Fruit fly (Drosophila melanogaster) whole organism, embryonic: Measurements from ENCODE around the gene mEFTs.
A peak's percentile ranks its signal among the peaks of the same experiment; 100 is the strongest.

Experiments
- Adf1 ChIP-seq: fragments of 200-800 bp; sonication (Bioruptor generic); IDR thresholded peaks from 2 replicates; pipeline ENCODE4 v1.3.6; 2022; ENCODE audit warnings: missing biosample characterization, missing genetic modification characterization
- CG10321 ChIP-seq: fragments of 200-800 bp; sonication (Bioruptor generic); IDR thresholded peaks from 2 replicates; pipeline ENCODE4 v1.3.6; 2022; ENCODE audit warnings: missing biosample characterization, missing genetic modification characterization
- CG10654 ChIP-seq: fragments of 200-800 bp; sonication (Bioruptor generic); optimal IDR thresholded peaks from 2 replicates; lab custom pipeline; 2016; ENCODE audit warnings: missing biosample characterization, missing genetic modification characterization
- CG10979 ChIP-seq: fragments of 200-800 bp; sonication (Bioruptor generic); optimal IDR thresholded peaks from 2 replicates; lab custom pipeline; 2018; ENCODE audit warnings: missing biosample characterization, mild to moderate bottlenecking, missing genetic modification characterization, moderate library complexity
- CG11093 ChIP-seq: fragments of 200-800 bp; sonication (Bioruptor generic); IDR thresholded peaks from 3 replicates; pipeline ENCODE4 v1.3.6; 2022; ENCODE audit warnings: missing biosample characterization, missing genetic modification characterization
- CG11247 ChIP-seq: fragments of 200-800 bp; sonication (Bioruptor generic); IDR thresholded peaks from 2 replicates; pipeline ENCODE4 v1.3.6; 2022; ENCODE audit warnings: missing biosample characterization, missing genetic modification characterization
- CG11696 ChIP-seq: fragments of 200-800 bp; sonication (Bioruptor generic); IDR thresholded peaks from 2 replicates; pipeline ENCODE4 v1.3.6; 2022; ENCODE audit warnings: missing biosample characterization, missing genetic modification characterization
- CG11723 ChIP-seq: fragments of 200-800 bp; sonication (Bioruptor generic); optimal IDR thresholded peaks from 2 replicates; lab custom pipeline; 2017; ENCODE audit warnings: missing biosample characterization, mild to moderate bottlenecking, missing genetic modification characterization
- CG12769 ChIP-seq: fragments of 200-800 bp; sonication (Bioruptor generic); optimal IDR thresholded peaks from 2 replicates; lab custom pipeline; 2019; ENCODE audit warnings: missing biosample characterization, mild to moderate bottlenecking, missing genetic modification characterization, moderate library complexity
- CG13624 ChIP-seq: fragments of 200-800 bp; sonication (Bioruptor generic); optimal IDR thresholded peaks from 2 replicates; lab custom pipeline; 2016; ENCODE audit warnings: missing biosample characterization, missing genetic modification characterization
- CG15073 ChIP-seq: fragments of 200-800 bp; sonication (Bioruptor generic); optimal IDR thresholded peaks from 2 replicates; lab custom pipeline; 2016; ENCODE audit warnings: missing biosample characterization, missing genetic modification characterization
- CG1603 ChIP-seq: fragments of 200-800 bp; sonication (Bioruptor generic); optimal IDR thresholded peaks from 2 replicates; lab custom pipeline; 2019; ENCODE audit warnings: missing biosample characterization, mild to moderate bottlenecking, missing genetic modification characterization, moderate library complexity
- CG16779 ChIP-seq: fragments of 200-800 bp; sonication (Bioruptor generic); IDR thresholded peaks from 2 replicates; pipeline ENCODE4 v1.3.6; 2022; ENCODE audit warnings: missing biosample characterization, missing genetic modification characterization
- CG17361 ChIP-seq: fragments of 200-800 bp; sonication (Bioruptor generic); IDR thresholded peaks from 3 replicates; pipeline ENCODE4 v1.3.6; 2022; ENCODE audit warnings: missing biosample characterization, missing genetic modification characterization
- CG17612 ChIP-seq: fragments of 200-800 bp; sonication (Bioruptor generic); IDR thresholded peaks from 2 replicates; pipeline ENCODE4 v1.3.6; 2022; ENCODE audit warnings: missing biosample characterization, missing genetic modification characterization
- CG17829 ChIP-seq: fragments of 200-800 bp; optimal IDR thresholded peaks from 2 replicates; lab custom pipeline; 2019; ENCODE audit warnings: missing biosample characterization, mild to moderate bottlenecking, missing genetic modification characterization, moderate library complexity
- CG4730 ChIP-seq: fragments of 200-800 bp; sonication (Bioruptor generic); IDR thresholded peaks from 2 replicates; pipeline ENCODE4 v1.3.6; 2022; ENCODE audit warnings: missing biosample characterization, missing genetic modification characterization
- CG8281 ChIP-seq: fragments of 200-800 bp; sonication (Bioruptor generic); optimal IDR thresholded peaks from 2 replicates; lab custom pipeline; 2018; ENCODE audit warnings: missing biosample characterization, mild to moderate bottlenecking, missing genetic modification characterization, moderate library complexity
- CG8924 ChIP-seq: fragments of 200-800 bp; optimal IDR thresholded peaks from 3 replicates; lab custom pipeline; 2019; ENCODE audit warnings: missing biosample characterization, mild to moderate bottlenecking, missing genetic modification characterization, moderate library complexity
- CG9817 ChIP-seq: fragments of 200-800 bp; sonication (Bioruptor generic); optimal IDR thresholded peaks from 2 replicates; lab custom pipeline; 2018; ENCODE audit warnings: missing biosample characterization, mild to moderate bottlenecking, missing genetic modification characterization, moderate library complexity
- CrebB ChIP-seq: fragments of 200-800 bp; sonication (Bioruptor generic); optimal IDR thresholded peaks from 3 replicates; lab custom pipeline; 2018; ENCODE audit warnings: missing biosample characterization, mild to moderate bottlenecking, missing genetic modification characterization
- Dad ChIP-seq: fragments of 200-800 bp; sonication (Bioruptor generic); optimal IDR thresholded peaks from 3 replicates; lab custom pipeline; 2016; ENCODE audit warnings: missing biosample characterization, missing genetic modification characterization
- Dp ChIP-seq: fragments of 200-800 bp; sonication (Bioruptor generic); optimal IDR thresholded peaks from 2 replicates; lab custom pipeline; 2018; ENCODE audit warnings: missing biosample characterization, mild to moderate bottlenecking, missing genetic modification characterization, moderate library complexity
- ERR ChIP-seq: fragments of 200-800 bp; sonication (Bioruptor generic); optimal IDR thresholded peaks from 2 replicates; lab custom pipeline; 2016; ENCODE audit warnings: missing biosample characterization, missing genetic modification characterization
- HmgD ChIP-seq: fragments of 200-800 bp; sonication (Bioruptor generic); optimal IDR thresholded peaks from 3 replicates; lab custom pipeline; 2016; ENCODE audit warnings: missing biosample characterization, missing genetic modification characterization
- Hr51 ChIP-seq, 2 experiments: fragments of 200-800 bp; sonication (Bioruptor generic); optimal IDR thresholded peaks; 2 replicates in 1 of 2; 3 replicates in 1 of 2; lab custom pipeline; 2016 to 2018; ENCODE audit warnings: missing biosample characterization in 2 of 2, missing genetic modification characterization in 2 of 2, mild to moderate bottlenecking in 1 of 2, moderate library complexity in 1 of 2
- MTF-1 ChIP-seq: fragments of 200-800 bp; sonication (Bioruptor generic); optimal IDR thresholded peaks from 2 replicates; lab custom pipeline; 2018; ENCODE audit warnings: missing biosample characterization, mild to moderate bottlenecking, missing genetic modification characterization, borderline replicate concordance
- Myb ChIP-seq: fragments of 200-800 bp; sonication (Bioruptor generic); optimal IDR thresholded peaks from 2 replicates; lab custom pipeline; 2016; ENCODE audit warnings: missing biosample characterization, missing genetic modification characterization
- NC2β ChIP-seq: fragments of 200-800 bp; sonication (Bioruptor generic); optimal IDR thresholded peaks from 2 replicates; lab custom pipeline; 2016; ENCODE audit warnings: missing biosample characterization, missing genetic modification characterization
- Spps ChIP-seq: fragments of 200-800 bp; sonication (Bioruptor generic); optimal IDR thresholded peaks from 2 replicates; lab custom pipeline; 2018; ENCODE audit warnings: missing biosample characterization, mild to moderate bottlenecking, missing genetic modification characterization
- Usf ChIP-seq: fragments of 200-800 bp; sonication (Bioruptor generic); optimal IDR thresholded peaks from 2 replicates; lab custom pipeline; 2017; ENCODE audit warnings: missing genotype, missing biosample characterization, missing genetic modification characterization
- bab2 ChIP-seq: fragments of 200-800 bp; sonication (Bioruptor generic); optimal IDR thresholded peaks from 2 replicates; lab custom pipeline; 2016; ENCODE audit warnings: missing biosample characterization, missing genetic modification characterization
- cad ChIP-seq: fragments of >200 bp; optimal IDR thresholded peaks from 2 replicates; lab custom pipeline; 2017; ENCODE audit warnings: missing biosample characterization, missing genetic modification characterization
- cas ChIP-seq: fragments of 200-800 bp; sonication (Bioruptor generic); IDR thresholded peaks from 2 replicates; pipeline ENCODE4 v1.3.6; 2022; ENCODE audit warnings: missing biosample characterization, missing genetic modification characterization
- crc ChIP-seq: fragments of 200-800 bp; sonication (Bioruptor generic); optimal IDR thresholded peaks from 2 replicates; lab custom pipeline; 2016; ENCODE audit warnings: missing biosample characterization, missing genetic modification characterization
- dmrt99B ChIP-seq: fragments of 200-800 bp; sonication (Bioruptor generic); optimal IDR thresholded peaks from 2 replicates; lab custom pipeline; 2018; ENCODE audit warnings: missing biosample characterization, mild to moderate bottlenecking, missing genetic modification characterization, moderate library complexity
- en ChIP-seq: fragments of 200-800 bp; sonication (Bioruptor generic); optimal IDR thresholded peaks from 2 replicates; lab custom pipeline; 2016; ENCODE audit warnings: missing biosample characterization, missing genetic modification characterization
- fd102C ChIP-seq: fragments of 200-800 bp; sonication (Bioruptor generic); optimal IDR thresholded peaks from 2 replicates; lab custom pipeline; 2018; ENCODE audit warnings: missing biosample characterization, mild to moderate bottlenecking, missing genetic modification characterization, moderate library complexity
- h ChIP-seq: fragments of >200 bp; optimal IDR thresholded peaks from 2 replicates; lab custom pipeline; 2017
- lmd ChIP-seq: fragments of 200-800 bp; sonication (Bioruptor generic); IDR thresholded peaks from 2 replicates; pipeline ENCODE4 v1.3.6; 2022; ENCODE audit warnings: missing biosample characterization, missing genetic modification characterization
- mirr ChIP-seq: fragments of 200-800 bp; sonication (Bioruptor generic); optimal IDR thresholded peaks from 3 replicates; lab custom pipeline; 2018; ENCODE audit warnings: missing biosample characterization, mild to moderate bottlenecking, missing genetic modification characterization
- nau ChIP-seq: fragments of 200-800 bp; sonication (Bioruptor generic); optimal IDR thresholded peaks from 3 replicates; lab custom pipeline; 2017; ENCODE audit warnings: missing biosample characterization, mild to moderate bottlenecking, missing genetic modification characterization, missing genetic modification reagents
- onecut ChIP-seq: fragments of 200-800 bp; sonication (Bioruptor generic); IDR thresholded peaks from 2 replicates; pipeline ENCODE4 v1.3.6; 2022; ENCODE audit warnings: missing biosample characterization, missing genetic modification characterization
- sens-2 ChIP-seq: fragments of 200-800 bp; sonication (Bioruptor generic); IDR thresholded peaks from 2 replicates; pipeline ENCODE4 v1.3.6; 2022; ENCODE audit warnings: missing biosample characterization, missing genetic modification characterization
- sima ChIP-seq: fragments of 200-800 bp; sonication (Bioruptor generic); optimal IDR thresholded peaks from 2 replicates; lab custom pipeline; 2016; ENCODE audit warnings: missing biosample characterization, missing genetic modification characterization
- tio ChIP-seq: fragments of 200-800 bp; sonication (Bioruptor generic); optimal IDR thresholded peaks from 2 replicates; lab custom pipeline; 2017; ENCODE audit warnings: missing biosample characterization, missing genetic modification characterization, inconsistent platforms
- ttk ChIP-seq: fragments of 200-800 bp; sonication (Bioruptor generic); IDR thresholded peaks from 2 replicates; pipeline ENCODE4 v2.1.2; 2022; ENCODE audit warnings: missing biosample characterization, missing genetic modification characterization
- unc-4 ChIP-seq: fragments of 200-800 bp; sonication (Bioruptor generic); IDR thresholded peaks from 2 replicates; pipeline ENCODE4 v1.3.6; 2022; ENCODE audit warnings: missing biosample characterization, missing genetic modification characterization; ENCODE audit not compliant: partially characterized antibody
- unpg ChIP-seq: fragments of 200-800 bp; sonication (Bioruptor generic); optimal IDR thresholded peaks from 3 replicates; lab custom pipeline; 2018; ENCODE audit warnings: missing biosample characterization, mild to moderate bottlenecking, missing genetic modification characterization, moderate library complexity
- zf30C ChIP-seq: fragments of 200-800 bp; sonication (Bioruptor generic); optimal IDR thresholded peaks from 3 replicates; lab custom pipeline; 2018; ENCODE audit warnings: missing biosample characterization, mild to moderate bottlenecking, missing genetic modification characterization
- zfh2 ChIP-seq: fragments of 200-800 bp; sonication (Bioruptor generic); optimal IDR thresholded peaks from 2 replicates; lab custom pipeline; 2016; ENCODE audit warnings: missing biosample characterization, missing genetic modification characterization

The mEFTs gene

dm6 chr2L:17514090-17514715, 13.3 kb upstream of the mEFTs start (continued):
- TF ChIP-seq cas (GFP tag; lab: Robert Waterston, UW) (no peak), lmd (GFP tag; lab: Robert Waterston, UW) (peak; percentile 87), nau (GFP tag; lab: Kevin White, UChicago) (peak; percentile 68), mirr (GFP tag; lab: Kevin White, UChicago) (peak; percentile 50), sens-2 (GFP tag; lab: Robert Waterston, UW) (peak; percentile 79), CG10979 (tag; lab: Kevin White, UChicago) (peak; percentile 95), CG10654 (GFP tag; lab: Kevin White, UChicago) (peak; percentile 76), cad (GFP tag; lab: Kevin White, UChicago) (no peak), CG17612 (GFP tag; lab: Robert Waterston, UW) (peak; percentile 38), h (lab: Kevin White, UChicago) (no peak), Adf1 (GFP tag; lab: Robert Waterston, UW) (peak; percentile 44; the same call in 1 of the 2 replicates), CG12769 (tag; lab: Kevin White, UChicago) (no peak), CG13624 (GFP tag; lab: Kevin White, UChicago) (no peak), CG8924 (peak; percentile 93), Spps (tag; lab: Kevin White, UChicago) (peak; percentile 85), fd102C (GFP tag; lab: Kevin White, UChicago) (peak; percentile 42), sima (GFP tag; lab: Kevin White, UChicago) (peak; percentile 35), CG17361 (peak; percentile 92), CG1603 (tag; lab: Kevin White, UChicago) (peak; percentile 48), CG9817 (peak; percentile 85), ERR (GFP tag; lab: Kevin White, UChicago) (peak; percentile 72), unpg (GFP tag; lab: Kevin White, UChicago) (peak; percentile 91), onecut (GFP tag; lab: Robert Waterston, UW) (peak; percentile 84), Dp (no peak), CG11093 (GFP tag; lab: Robert Waterston, UW) (peak; percentile 77), Hr51 (GFP tag; optimal IDR thresholded peaks at IDR 0.05; lab: Kevin White, UChicago) (peak; percentile 67 to 89), CG11723 (GFP tag; lab: Kevin White, UChicago) (peak; percentile 70), CrebB (peak; percentile 86), dmrt99B (tag; lab: Kevin White, UChicago) (peak; percentile 94), en (GFP tag; lab: Kevin White, UChicago) (no peak), CG16779 (peak; percentile 37; the same call in 1 of the 2 replicates), CG11696 (GFP tag; lab: Robert Waterston, UW) (peak; percentile 64; the same call in 1 of the 2 replicates), CG17829 (tag; lab: Kevin White, UChicago) (peak; percentile 94), CG10321 (GFP tag; lab: Robert Waterston, UW) (peak; percentile 67), bab2 (GFP tag; lab: Kevin White, UChicago) (peak; percentile 80), ttk (GFP tag; lab: Robert Waterston, UW) (peak; percentile 86), MTF-1 (peak; percentile 61), Usf (GFP tag; lab: Kevin White, UChicago) (peak; percentile 57), CG8281 (tag; lab: Kevin White, UChicago) (peak; percentile 70), CG11247 (peak; percentile 63), tio (GFP tag; lab: Kevin White, UChicago) (peak; percentile 78), zf30C (GFP tag; lab: Kevin White, UChicago) (peak; percentile 91), Dad (GFP tag; lab: Kevin White, UChicago) (peak; percentile 55), HmgD (no peak), unc-4 (GFP tag; lab: Robert Waterston, UW) (no peak), CG4730 (GFP tag; lab: Robert Waterston, UW) (peak; percentile 85), NC2β (peak; percentile 86), zfh2 (GFP tag; lab: Kevin White, UChicago) (no peak), crc (GFP tag; lab: Kevin White, UChicago) (peak; percentile 12), Myb (GFP tag; lab: Kevin White, UChicago) (no peak), CG15073 (GFP tag; lab: Kevin White, UChicago) (peak; percentile 71)
